Worm (Caenorhabditis elegans) whole organism, young adult: ENCODE measurements around the gene frpr-8.

ENCODE experiments used
- B0336.3 ChIP-seq: fragments of 200-800 bp; sonication (Bioruptor generic); IDR thresholded peaks from 2 replicates; pipeline ENCODE4 v1.3.6; 2022; ENCODE audit warnings: missing genetic modification characterization, missing compliant biosample characterization
- F10E7.11 ChIP-seq: sonication (generic microtip); optimal IDR thresholded peaks from 2 replicates; lab custom pipeline; 2017; ENCODE audit warnings: mild to moderate bottlenecking, missing genetic modification characterization, moderate library complexity, missing compliant biosample characterization
- F33H1.4 ChIP-seq: fragments of 200-800 bp; sonication (Bioruptor generic); IDR thresholded peaks from 2 replicates; pipeline ENCODE4 v1.3.6; 2022; ENCODE audit warnings: missing genetic modification reagents, missing genetic modification characterization, missing compliant biosample characterization
- F49E8.2 ChIP-seq: sonication (generic microtip); optimal IDR thresholded peaks from 3 replicates; lab custom pipeline; 2017; ENCODE audit warnings: missing genetic modification characterization, mild to moderate bottlenecking, missing compliant biosample characterization, antibody characterized with exemption, moderate library complexity; ENCODE audit not compliant: insufficient read depth
- ceh-100 ChIP-seq: fragments of 200-800 bp; sonication (Bioruptor generic); IDR thresholded peaks from 2 replicates; pipeline ENCODE4 v1.3.6; 2022; ENCODE audit warnings: missing genetic modification reagents, missing genetic modification characterization, missing compliant biosample characterization
- dpl-1 ChIP-seq: fragments of 150-350 bp; optimal IDR thresholded peaks from 2 replicates; lab custom pipeline; 2014; ENCODE audit warnings: missing biosample characterization, missing genetic modification reagents, missing genetic modification characterization
- fkh-3 ChIP-seq: sonication (generic microtip); optimal IDR thresholded peaks from 2 replicates; lab custom pipeline; 2016; ENCODE audit warnings: mild to moderate bottlenecking, missing genetic modification characterization, missing compliant biosample characterization
- let-526 ChIP-seq: fragments of 200-800 bp; sonication (Bioruptor generic); IDR thresholded peaks from 2 replicates; pipeline ENCODE4 v1.3.6; 2022; ENCODE audit warnings: missing genetic modification reagents, missing genetic modification characterization, missing compliant biosample characterization
- lin-35 ChIP-seq, 3 experiments: fragments of 150-350 bp in 2 of 3; sonication (generic microtip) in 1 of 3; optimal IDR thresholded peaks; 2 replicates each; lab custom pipeline; 2014 to 2018; ENCODE audit warnings: missing biosample characterization in 3 of 3, missing genetic modification characterization in 3 of 3, missing genetic modification reagents in 3 of 3
- nfya-1 ChIP-seq: sonication (generic microtip); optimal IDR thresholded peaks from 2 replicates; lab custom pipeline; 2017; ENCODE audit warnings: antibody characterized with exemption, missing compliant biosample characterization, missing genetic modification characterization, borderline replicate concordance; ENCODE audit not compliant: insufficient read depth
- nhr-120 ChIP-seq: fragments of 200-800 bp; sonication (Bioruptor generic); IDR thresholded peaks from 2 replicates; pipeline ENCODE4 v1.3.6; 2022; ENCODE audit warnings: missing genetic modification characterization, missing compliant biosample characterization
- nhr-27 ChIP-seq: fragments of 200-800 bp; sonication (Bioruptor generic); optimal IDR thresholded peaks from 2 replicates; lab custom pipeline; 2018; ENCODE audit warnings: mild to moderate bottlenecking, missing genetic modification characterization, moderate library complexity, missing compliant biosample characterization
- snpc-4 ChIP-seq, 5 experiments: fragments of 150-350 bp in 1 of 5; sonication (generic microtip) in 4 of 5; optimal IDR thresholded peaks; 2 replicates each; lab custom pipeline; 2014 to 2018; ENCODE audit warnings: missing genetic modification characterization in 5 of 5, missing biosample characterization in 3 of 5, antibody characterized with exemption in 2 of 5, mild to moderate bottlenecking in 2 of 5, missing compliant biosample characterization in 2 of 5, missing genotype in 2 of 5, moderate library complexity in 2 of 5, missing genetic modification reagents in 1 of 5
- unc-62 ChIP-seq: fragments of 150-350 bp; optimal IDR thresholded peaks from 2 replicates; lab custom pipeline; 2014; ENCODE audit warnings: missing biosample characterization, missing genetic modification reagents, missing genetic modification characterization

DNA sequence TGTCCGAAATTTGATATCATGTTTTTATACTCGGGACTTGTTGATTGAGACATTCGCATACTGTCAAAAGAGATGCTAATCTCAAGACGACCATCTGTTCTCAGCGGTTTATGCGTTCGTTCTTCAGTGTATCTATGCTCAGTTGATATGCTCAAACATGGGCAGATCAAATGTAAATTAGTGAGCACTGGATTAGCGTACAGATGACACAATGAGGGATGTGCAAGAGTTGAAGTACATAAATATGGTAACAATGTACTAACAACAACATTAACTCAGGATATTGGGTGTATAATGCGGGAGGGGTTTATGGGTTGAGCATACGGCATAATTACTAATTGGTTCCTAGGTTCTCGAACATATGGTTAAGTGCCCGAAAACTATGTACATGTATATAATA is 35.2 kb upstream of the frpr-8 start:
- TF ChIP-seq ceh-100 (GFP tag; lab: Robert Waterston, UW) (no peak), snpc-4 (GFP tag; optimal IDR thresholded peaks at IDR 0.05; lab: Kevin White, UChicago) (no peak), snpc-4 (tag; optimal IDR thresholded peaks at IDR 0.05; lab: Kevin White, UChicago) (no peak), unc-62 (no peak), fkh-3 (tag; lab: Kevin White, UChicago) (no peak), F10E7.11 (tag; lab: Kevin White, UChicago) (no peak), nfya-1 (tag; lab: Kevin White, UChicago) (no peak), nhr-120 (GFP tag; lab: Robert Waterston, UW) (no peak), let-526 (GFP tag; lab: Robert Waterston, UW) (no peak), lin-35 (GFP tag; optimal IDR thresholded peaks at IDR 0.05; lab: Kevin White, UChicago) (no peak), nhr-27 (no peak), F33H1.4 (GFP tag; lab: Robert Waterston, UW) (no peak), B0336.3 (GFP tag; lab: Robert Waterston, UW) (no peak), F49E8.2 (tag; lab: Kevin White, UChicago) (no peak), dpl-1 (GFP tag; lab: Kevin White, UChicago) (no peak)
